Fruit fly (Drosophila melanogaster): Measurements from ENCODE around the gene CG9427.

Gene CG9427

dm6 chr3R:9613124-9613523 lies 13.6 kb downstream of the CG9427 start (continued):
- TF ChIP-seq Bteb2 (GFP tag; optimal IDR thresholded peaks at IDR 0.05) (peak; percentile 40), MTF-1 (GFP tag; optimal IDR thresholded peaks at IDR 0.05; ENCODE audit: borderline replicate concordance) (peak; percentile 7), ap (GFP tag; IDR thresholded peaks at IDR 0.05) (peak; percentile 46; the same call in 1 of the 2 replicates), CG12071 (GFP tag; optimal IDR thresholded peaks at IDR 0.05) (peak; percentile 67), lab (GFP tag; optimal IDR thresholded peaks at IDR 0.05) (peak; percentile 90), CG18764 (GFP tag; optimal IDR thresholded peaks at IDR 0.05) (peak; percentile 34), caup (GFP tag; optimal IDR thresholded peaks at IDR 0.05; ENCODE audit: severe bottlenecking) (peak; percentile 62), jigr1 (GFP tag; IDR thresholded peaks at IDR 0.05) (no peak), pum (GFP tag; optimal IDR thresholded peaks at IDR 0.05) (peak; percentile 45), Awh (GFP tag; IDR thresholded peaks at IDR 0.05) (0 out of 2 replicates have a peak, but pooled peaks have one; percentile 44), CG12942 (GFP tag; optimal IDR thresholded peaks at IDR 0.05) (peak; percentile 24), az2 (GFP tag; optimal IDR thresholded peaks at IDR 0.05) (peak; percentile 47), Jarid2 (GFP tag; optimal IDR thresholded peaks at IDR 0.05) (no peak), knrl (GFP tag; IDR thresholded peaks at IDR 0.05; ENCODE audit: partially characterized antibody) (no peak), vfl (GFP tag; optimal IDR thresholded peaks at IDR 0.05) (no peak), Oli (tag; optimal IDR thresholded peaks at IDR 0.05) (peak; percentile 63), ERR (GFP tag; optimal IDR thresholded peaks at IDR 0.05) (peak; percentile 24), mld (GFP tag; IDR thresholded peaks at IDR 0.05; ENCODE audit: partially characterized antibody) (no peak), HHEX (GFP tag; optimal IDR thresholded peaks at IDR 0.05) (peak; percentile 62), CG17361 (GFP tag; IDR thresholded peaks at IDR 0.05) (peak; percentile 48; the same call in 1 of the 3 replicates), CG42726 (GFP tag; IDR thresholded peaks at IDR 0.05; ENCODE audit: partially characterized antibody) (no peak), inv (GFP tag; IDR thresholded peaks at IDR 0.05; ENCODE audit: partially characterized antibody) (no peak), CG9609 (GFP tag; optimal IDR thresholded peaks at IDR 0.05) (peak; percentile 17)

DNA sequence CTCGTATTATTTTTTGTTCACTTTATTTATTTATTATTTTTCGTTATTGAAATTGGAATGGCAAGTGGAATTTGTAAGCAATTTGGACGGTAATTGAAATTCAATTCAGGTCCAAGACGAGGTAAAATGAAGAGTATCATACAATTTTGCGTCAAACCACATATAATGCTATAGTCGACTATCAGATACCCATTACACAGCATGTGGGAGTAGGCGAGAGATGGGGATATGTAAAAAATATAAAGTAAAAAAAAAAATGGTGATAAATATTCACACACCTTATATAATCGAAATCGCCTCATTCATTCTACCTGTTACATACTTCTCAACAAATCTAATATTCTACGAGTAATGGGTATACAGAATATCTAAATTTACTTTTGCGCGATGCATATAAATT lies 14.5 kb downstream of the CG9427 start:
- TF ChIP-seq inv (GFP tag; IDR thresholded peaks at IDR 0.05; ENCODE audit: partially characterized antibody) (peak; percentile 13; the same call in 1 of the 2 replicates), CG14860 (GFP tag; IDR thresholded peaks at IDR 0.05; ENCODE audit: partially characterized antibody) (peak; percentile 80), toy (GFP tag; IDR thresholded peaks at IDR 0.05) (no peak), CG12769 (tag; optimal IDR thresholded peaks at IDR 0.05) (peak; percentile 1), D19B (GFP tag; optimal IDR thresholded peaks at IDR 0.05) (peak; percentile 81), tna (GFP tag; IDR thresholded peaks at IDR 0.05; ENCODE audit: partially characterized antibody) (peak; percentile 75), Med (GFP tag) (peak; percentile 63), zfh1 (GFP tag; IDR thresholded peaks at IDR 0.05) (no peak), Atf-2 (GFP tag; optimal IDR thresholded peaks at IDR 0.05) (no peak), Scr (GFP tag; IDR thresholded peaks at IDR 0.05; ENCODE audit: partially characterized antibody) (peak; percentile 56), CG11504 (tag; optimal IDR thresholded peaks at IDR 0.05) (peak; percentile 17), Taf1 (GFP tag; IDR thresholded peaks at IDR 0.05) (no peak), Hmr (GFP tag; optimal IDR thresholded peaks at IDR 0.05) (no peak), fru (optimal IDR thresholded peaks at IDR 0.05) (no peak), CG6791 (GFP tag; IDR thresholded peaks at IDR 0.05; ENCODE audit: partially characterized antibody) (peak; percentile 49; the same call in 1 of the 3 replicates), ato (GFP tag; IDR thresholded peaks at IDR 0.05; ENCODE audit: partially characterized antibody) (peak; percentile 49; the same call in 1 of the 2 replicates), CG16813 (GFP tag; IDR thresholded peaks at IDR 0.05; ENCODE audit: partially characterized antibody) (peak; percentile 69), lbe (GFP tag; optimal IDR thresholded peaks at IDR 0.05) (peak; percentile 29), CG12236 (GFP tag; optimal IDR thresholded peaks at IDR 0.05) (no peak), bsh (GFP tag; optimal IDR thresholded peaks at IDR 0.05) (peak in 1 of 2 experiments; percentile 4), Ssrp (tag; optimal IDR thresholded peaks at IDR 0.05) (peak; percentile 4), CG9932 (GFP tag; IDR thresholded peaks at IDR 0.05) (peak; percentile 42; the same call in 1 of the 2 replicates), CG32767 (GFP tag; IDR thresholded peaks at IDR 0.05) (no peak), nerfin-2 (GFP tag; IDR thresholded peaks at IDR 0.05; ENCODE audit: partially characterized antibody) (peak; percentile 71), vvl (GFP tag; IDR thresholded peaks at IDR 0.05) (0 out of 2 replicates have a peak, but pooled peaks have one; percentile 40), Dll (GFP tag; IDR thresholded peaks at IDR 0.05; ENCODE audit: partially characterized antibody) (peak; percentile 24; the same call in 1 of the 4 replicates), grau (tag; optimal IDR thresholded peaks at IDR 0.05) (peak; percentile 1)

Data from whole organism, embryonic.